Worm (Caenorhabditis elegans) whole organism, L3 larva: ENCODE measurements around the gene srp-6.
A peak's percentile ranks its signal among the peaks of the same experiment; 100 is the strongest.

Source experiments
- ama-1 ChIP-seq: fragments of 150-350 bp; optimal IDR thresholded peaks from 2 replicates; lab custom pipeline; 2018
- ceh-16 ChIP-seq: sonication (generic microtip); optimal IDR thresholded peaks from 2 replicates; lab custom pipeline; 2017; ENCODE audit warnings: missing biosample characterization, missing genetic modification characterization
- ceh-28 ChIP-seq: fragments of 150-350 bp; optimal IDR thresholded peaks from 2 replicates; lab custom pipeline; 2014; ENCODE audit warnings: missing biosample characterization, missing genetic modification reagents, missing genetic modification characterization
- ceh-9 ChIP-seq: sonication (generic microtip); optimal IDR thresholded peaks from 2 replicates; lab custom pipeline; 2018; ENCODE audit warnings: missing biosample characterization, missing genetic modification characterization
- egl-27 ChIP-seq: sonication (generic microtip); optimal IDR thresholded peaks from 4 replicates; lab custom pipeline; 2017; ENCODE audit warnings: missing biosample characterization, missing genetic modification reagents, missing genetic modification characterization
- egl-5 ChIP-seq: fragments of 150-350 bp; optimal IDR thresholded peaks from 2 replicates; lab custom pipeline; 2017; ENCODE audit warnings: missing biosample characterization, missing genetic modification reagents, missing genetic modification characterization, inconsistent platforms
- elt-2 ChIP-seq: sonication (generic microtip); optimal IDR thresholded peaks from 2 replicates; lab custom pipeline; 2016; ENCODE audit warnings: missing genetic modification reagents, mild to moderate bottlenecking, missing genetic modification characterization, missing compliant biosample characterization
- elt-3 ChIP-seq, 3 experiments: fragments of 150-350 bp in 1 of 3; sonication (generic microtip) in 2 of 3; optimal IDR thresholded peaks; 2 replicates in 2 of 3; 4 replicates in 1 of 3; lab custom pipeline; 2014 to 2017; ENCODE audit warnings: missing biosample characterization in 3 of 3, missing genetic modification characterization in 3 of 3
- eor-1 ChIP-seq, 2 experiments: fragments of 150-350 bp; optimal IDR thresholded peaks; 2 replicates each; lab custom pipeline; 2014 to 2018; ENCODE audit warnings: missing biosample characterization in 2 of 2, missing genetic modification characterization in 2 of 2
- fos-1 ChIP-seq: fragments of 150-350 bp; optimal IDR thresholded peaks from 2 replicates; lab custom pipeline; 2014; ENCODE audit warnings: missing biosample characterization, missing genetic modification characterization
- jun-1 ChIP-seq: fragments of 150-350 bp; optimal IDR thresholded peaks from 2 replicates; lab custom pipeline; 2014; ENCODE audit warnings: missing biosample characterization, missing genetic modification reagents, missing genetic modification characterization
- lin-15B ChIP-seq: fragments of 150-350 bp; optimal IDR thresholded peaks from 2 replicates; lab custom pipeline; 2014; ENCODE audit warnings: missing biosample characterization, missing genetic modification characterization
- lin-39 ChIP-seq: fragments of 150-350 bp; optimal IDR thresholded peaks from 2 replicates; lab custom pipeline; 2018; ENCODE audit warnings: missing biosample characterization, missing genetic modification reagents, missing genetic modification characterization
- lsy-12 ChIP-seq: sonication (generic microtip); optimal IDR thresholded peaks from 2 replicates; lab custom pipeline; 2016; ENCODE audit warnings: mild to moderate bottlenecking, missing genetic modification characterization, missing compliant biosample characterization
- mml-1 ChIP-seq: fragments of 150-350 bp; sonication (generic microtip); optimal IDR thresholded peaks from 3 replicates; lab custom pipeline; 2014; ENCODE audit warnings: missing biosample characterization, missing genetic modification characterization
- nhr-11 ChIP-seq: fragments of 150-350 bp; optimal IDR thresholded peaks from 2 replicates; lab custom pipeline; 2014; ENCODE audit warnings: missing biosample characterization, missing genetic modification characterization
- nhr-23 ChIP-seq: fragments of 150-350 bp; optimal IDR thresholded peaks from 2 replicates; lab custom pipeline; 2014; ENCODE audit warnings: missing biosample characterization, missing genetic modification reagents, missing genetic modification characterization
- nhr-237 ChIP-seq: fragments of 150-350 bp; optimal IDR thresholded peaks from 2 replicates; lab custom pipeline; 2014; ENCODE audit warnings: missing biosample characterization, missing genetic modification characterization
- nhr-25 ChIP-seq: sonication (generic microtip); optimal IDR thresholded peaks from 2 replicates; lab custom pipeline; 2017; ENCODE audit warnings: missing biosample characterization, missing genetic modification characterization
- nhr-28 ChIP-seq: fragments of 150-350 bp; optimal IDR thresholded peaks from 2 replicates; lab custom pipeline; 2014; ENCODE audit warnings: missing biosample characterization, missing genetic modification characterization
- nhr-43 ChIP-seq: sonication (generic microtip); optimal IDR thresholded peaks from 2 replicates; lab custom pipeline; 2016; ENCODE audit warnings: mild to moderate bottlenecking, missing genetic modification characterization, missing compliant biosample characterization; ENCODE audit not compliant: poor library complexity, severe bottlenecking
- nhr-76 ChIP-seq: fragments of 150-350 bp; sonication (generic microtip); optimal IDR thresholded peaks from 5 replicates; lab custom pipeline; 2014; ENCODE audit warnings: missing biosample characterization, missing genetic modification characterization
- nhr-77 ChIP-seq: fragments of 150-350 bp; optimal IDR thresholded peaks from 2 replicates; lab custom pipeline; 2014; ENCODE audit warnings: missing biosample characterization, missing genetic modification characterization
- pha-4 ChIP-seq: fragments of 150-350 bp; optimal IDR thresholded peaks from 2 replicates; lab custom pipeline; 2014; ENCODE audit warnings: missing biosample characterization, missing genetic modification reagents, missing genetic modification characterization
- pqm-1 ChIP-seq: fragments of 150-350 bp; optimal IDR thresholded peaks from 2 replicates; lab custom pipeline; 2017; ENCODE audit warnings: missing biosample characterization, missing genetic modification characterization, inconsistent platforms
- skn-1 ChIP-seq: fragments of 150-350 bp; optimal IDR thresholded peaks from 2 replicates; lab custom pipeline; 2014; ENCODE audit warnings: missing biosample characterization, missing genetic modification characterization
- snpc-4 ChIP-seq: fragments of 150-350 bp; optimal IDR thresholded peaks from 2 replicates; lab custom pipeline; 2014; ENCODE audit warnings: missing biosample characterization, missing genetic modification characterization
- tbx-2 ChIP-seq: sonication (generic microtip); optimal IDR thresholded peaks from 2 replicates; lab custom pipeline; 2016; ENCODE audit warnings: mild to moderate bottlenecking, missing genetic modification characterization, missing compliant biosample characterization
- unc-39 ChIP-seq: sonication (generic microtip); optimal IDR thresholded peaks from 4 replicates; lab custom pipeline; 2017; ENCODE audit warnings: missing biosample characterization, missing genetic modification characterization
- zag-1 ChIP-seq: fragments of 150-350 bp; optimal IDR thresholded peaks from 2 replicates; lab custom pipeline; 2014; ENCODE audit warnings: missing biosample characterization, missing genetic modification characterization
- ztf-4 ChIP-seq: fragments of 150-350 bp; optimal IDR thresholded peaks from 2 replicates; lab custom pipeline; 2014; ENCODE audit warnings: missing biosample characterization, missing genetic modification characterization

The srp-6 gene

ce11 chrV:7417018-7417716 lies 31.3 kb upstream of the srp-6 start, which contains the start of gene srw-67:
Gene srw-67, plus strand, starts transcription at chrV:7417660.
- TF ChIP-seq nhr-43 (tag; lab: Kevin White, UChicago): peak; percentile 62
- TF ChIP-seq ztf-4 (tag; lab: Kevin White, UChicago): no peak
- TF ChIP-seq eor-1 (tag; optimal IDR thresholded peaks at IDR 0.05; lab: Kevin White, UChicago): no peak
- TF ChIP-seq mml-1: no peak
- TF ChIP-seq, all 47 proteins: peak for 1

ce11 chrV:7416569-7416968 lies 30.7 kb upstream of the srp-6 start:
- TF ChIP-seq nhr-23: peak; percentile 7
- TF ChIP-seq ceh-16: no peak
- TF ChIP-seq nhr-43 (tag; lab: Kevin White, UChicago): peak; percentile 20
- TF ChIP-seq ama-1 (lab: Kevin White, UChicago): peak; percentile 57

- TF ChIP-seq snpc-4 (tag; lab: Kevin White, UChicago) (no peak), pha-4 (tag; lab: Kevin White, UChicago) (no peak), ceh-16 (no peak), lsy-12 (tag; lab: Kevin White, UChicago) (peak; percentile 7), elt-2 (tag; lab: Kevin White, UChicago) (no peak), nhr-28 (no peak), tbx-2 (tag; lab: Kevin White, UChicago) (peak; percentile 34), nhr-25 (tag; lab: Kevin White, UChicago) (peak; percentile 92), egl-27 (peak; percentile 22), ama-1 (lab: Kevin White, UChicago) (peak; percentile 93), ceh-9 (no peak), elt-3 (tag; optimal IDR thresholded peaks at IDR 0.05; lab: Kevin White, UChicago) (peak; percentile 33 to 44 (median 38)), nhr-23 (peak; percentile 85), egl-5 (tag; lab: Kevin White, UChicago) (no peak), jun-1 (tag; lab: Kevin White, UChicago) (peak; percentile 37), nhr-76 (no peak), lin-15B (no peak), zag-1 (tag; lab: Kevin White, UChicago) (no peak), fos-1 (no peak), ceh-28 (tag; lab: Kevin White, UChicago) (no peak), ztf-4 (tag; lab: Kevin White, UChicago) (no peak), nhr-43 (tag; lab: Kevin White, UChicago) (peak; percentile 93), mml-1 (no peak)
- TF ChIP-seq, all 47 proteins: peak for 9
Observed at ce11 chrV:7415780-7416428, 30.0 kb upstream of the srp-6 start, which contains the start of gene F18E3.13. Gene F18E3.13, plus strand, starts transcription at chrV:7416164.

- no peak for TF ChIP-seq pqm-1 (tag; lab: Kevin White, UChicago)
- peak; percentile 83 for TF ChIP-seq ama-1 (lab: Kevin White, UChicago)
Observed at ce11 chrV:7414909-7415308, 29.0 kb upstream of the srp-6 start, which contains the start of gene F18E3.12. Gene F18E3.12, plus strand, starts transcription at chrV:7414985.

- TF ChIP-seq nhr-25 (tag; lab: Kevin White, UChicago): peak; percentile 71
- peak; percentile 84 for TF ChIP-seq ama-1 (lab: Kevin White, UChicago)
- no peak for TF ChIP-seq pha-4 (tag; lab: Kevin White, UChicago)
- TF ChIP-seq nhr-23: peak; percentile 71
- TF ChIP-seq lin-39 (tag; lab: Kevin White, UChicago): no peak
- TF ChIP-seq nhr-11 (tag; lab: Kevin White, UChicago): no peak
- TF ChIP-seq jun-1 (tag; lab: Kevin White, UChicago): no peak
- TF ChIP-seq mml-1: no peak
- TF ChIP-seq nhr-43 (tag; lab: Kevin White, UChicago): peak; percentile 84
- peak; percentile 71 for TF ChIP-seq skn-1
- no peak for TF ChIP-seq unc-39 (tag; lab: Kevin White, UChicago)
- no peak for TF ChIP-seq nhr-77 (tag; lab: Kevin White, UChicago)
- peak in 1 of 3 experiments; percentile 23 for TF ChIP-seq elt-3 (tag; optimal IDR thresholded peaks at IDR 0.05; lab: Kevin White, UChicago)
- no peak for TF ChIP-seq nhr-237 (tag; lab: Kevin White, UChicago)
Observed at ce11 chrV:7413107-7413774, 27.3 kb upstream of the srp-6 start, which contains the start of gene F18E3.11. Gene F18E3.11, plus strand, starts transcription at chrV:7413482.
